Worm (Caenorhabditis elegans): Measurements from ENCODE around the gene F58D12.3.

The F58D12.3 gene

DNA sequence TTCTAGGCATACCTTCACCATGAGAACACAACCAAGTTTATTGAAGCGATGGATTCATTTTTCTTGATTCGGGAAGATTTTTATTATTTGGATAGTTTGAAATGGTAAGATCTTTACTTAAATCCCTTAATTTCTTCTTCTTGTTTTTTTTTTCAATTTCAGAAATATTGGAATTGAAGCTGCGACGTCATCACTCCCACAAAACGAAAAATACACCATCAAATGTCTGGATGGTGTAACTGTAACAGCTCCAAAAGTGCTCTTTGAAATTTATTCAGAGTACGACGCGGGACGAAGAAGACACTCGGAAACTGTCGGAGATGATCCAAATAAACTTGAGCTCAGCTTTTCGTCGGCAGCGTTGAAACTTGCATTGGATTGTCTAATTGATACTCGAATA, 6.8 kb downstream of the F58D12.3 start, which contains the start of gene D1086.21:
TSS of gene D1086.21 (plus strand) at position 301 of the 400 bp plus-strand sequence.
- TF ChIP-seq dve-1 (tag; optimal IDR thresholded peaks at IDR 0.05; ENCODE audit: insufficient read depth), result no peak
- TF ChIP-seq nhr-76 (tag; optimal IDR thresholded peaks at IDR 0.05), result no peak
- no peak for TF ChIP-seq ceh-32 (tag; optimal IDR thresholded peaks at IDR 0.05; ENCODE audit: poor library complexity)
- TF ChIP-seq pqm-1 (tag; optimal IDR thresholded peaks at IDR 0.05), result no peak
- TF ChIP-seq nhr-42 (GFP tag; IDR thresholded peaks at IDR 0.05), result no peak
- TF ChIP-seq lin-15B (tag; optimal IDR thresholded peaks at IDR 0.05), result no peak
- TF ChIP-seq hif-1 (tag; optimal IDR thresholded peaks at IDR 0.05), result no peak
- no peak for TF ChIP-seq cey-2 (tag; optimal IDR thresholded peaks at IDR 0.05; ENCODE audit: borderline replicate concordance, insufficient read depth)
- TF ChIP-seq nhr-41 (GFP tag; IDR thresholded peaks at IDR 0.05), result no peak
- TF ChIP-seq egl-43 (GFP tag; IDR thresholded peaks at IDR 0.05), result no peak
- no peak for TF ChIP-seq F37D6.2 (tag; optimal IDR thresholded peaks at IDR 0.05)
- TF ChIP-seq nhr-237 (tag; optimal IDR thresholded peaks at IDR 0.05), result no peak
- TF ChIP-seq egl-27 (tag; optimal IDR thresholded peaks at IDR 0.05), result no peak
- no peak for TF ChIP-seq ctbp-1 (GFP tag; IDR thresholded peaks at IDR 0.05)
- no peak for TF ChIP-seq dmd-8 (GFP tag; IDR thresholded peaks at IDR 0.05)
- TF ChIP-seq jun-1 (tag; optimal IDR thresholded peaks at IDR 0.05), result no peak
- TF ChIP-seq fos-1 (tag; optimal IDR thresholded peaks at IDR 0.05), result no peak
- no peak for TF ChIP-seq ceh-20 (GFP tag; IDR thresholded peaks at IDR 0.05)
- TF ChIP-seq nhr-77 (tag; optimal IDR thresholded peaks at IDR 0.05), result no peak

ce11 chrV:14067816-14068296, 10.2 kb downstream of the F58D12.3 start, which contains the start of gene D1086.17:
TSS of gene D1086.17 (plus strand) at chrV:14067866.
- TF ChIP-seq Y105C5A.15 (GFP tag; IDR thresholded peaks at IDR 0.05), result no peak
- no peak for TF ChIP-seq lin-1 (GFP tag; IDR thresholded peaks at IDR 0.05)
- no peak for TF ChIP-seq nhr-48 (tag; optimal IDR thresholded peaks at IDR 0.05)
- peak; percentile 92 for TF ChIP-seq aha-1 (tag)

- TF ChIP-seq hlh-30 (tag; optimal IDR thresholded peaks at IDR 0.05; ENCODE audit: insufficient read depth) (no peak), unc-62 (GFP tag; optimal IDR thresholded peaks at IDR 0.05 in 1 of 2) (peak in 1 of 2 experiments; percentile 90), unc-62 (tag; optimal IDR thresholded peaks at IDR 0.05) (no peak)
These were observed 12.3 kb downstream of the F58D12.3 start for ce11 chrV:14069899-14070298.

- TF ChIP-seq D1046.2 (GFP tag; IDR thresholded peaks at IDR 0.05), result no peak
- no peak for TF ChIP-seq zip-11 (GFP tag; IDR thresholded peaks at IDR 0.05)
- no peak for TF ChIP-seq daf-12 (tag; optimal IDR thresholded peaks at IDR 0.05)
- no peak for TF ChIP-seq T20F7.1 (GFP tag; optimal IDR thresholded peaks at IDR 0.05)
- no peak for TF ChIP-seq ceh-20 (GFP tag; IDR thresholded peaks at IDR 0.05)
- TF ChIP-seq pqm-1 (tag; optimal IDR thresholded peaks at IDR 0.05), result no peak
- TF ChIP-seq zfp-2 (tag; optimal IDR thresholded peaks at IDR 0.05), result no peak
- no peak for TF ChIP-seq duxl-1 (tag; optimal IDR thresholded peaks at IDR 0.05; ENCODE audit: poor library complexity)
- no peak for TF ChIP-seq dmd-8 (GFP tag; IDR thresholded peaks at IDR 0.05)
- TF ChIP-seq lsy-2 (tag; optimal IDR thresholded peaks at IDR 0.05), result no peak
- no peak for TF ChIP-seq nhr-11 (tag; optimal IDR thresholded peaks at IDR 0.05)
- no peak for TF ChIP-seq F10B5.3 (tag; optimal IDR thresholded peaks at IDR 0.05)
- no peak for TF ChIP-seq nhr-48 (tag; optimal IDR thresholded peaks at IDR 0.05)
These were observed 16.5 kb downstream of the F58D12.3 start, which contains the start of gene D1086.11 for ce11 chrV:14074160-14074559. TSS of gene D1086.11 (plus strand) at chrV:14074460.

DNA sequence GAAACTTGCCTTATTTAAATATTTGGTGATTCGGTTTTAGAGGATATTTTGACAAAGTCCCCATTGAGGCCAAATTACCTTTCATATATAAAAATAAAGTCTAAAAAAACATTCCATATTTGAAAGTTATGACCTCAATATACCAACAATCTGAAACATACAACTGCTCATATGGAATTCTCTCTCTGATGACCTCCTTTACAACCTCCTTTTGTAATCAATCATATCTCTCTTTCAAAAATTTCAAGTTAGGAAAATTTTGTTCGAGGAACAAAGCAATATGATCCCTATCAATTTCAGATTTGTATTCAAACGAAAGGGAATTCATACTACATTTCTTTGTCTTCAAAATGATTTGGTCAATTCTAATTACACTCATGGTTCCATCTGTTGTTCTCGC, 21.9 kb downstream of the F58D12.3 start, which contains the start of gene D1086.6:
TSS of gene D1086.6 (plus strand) at position 301 of the 400 bp plus-strand sequence.
- no peak for TF ChIP-seq dve-1 (tag; optimal IDR thresholded peaks at IDR 0.05; ENCODE audit: insufficient read depth)
- TF ChIP-seq pha-4 (GFP tag; IDR thresholded peaks at IDR 0.05), result no peak
- TF ChIP-seq pha-4 (tag; optimal IDR thresholded peaks at IDR 0.05), result no peak
- TF ChIP-seq hlh-30 (tag; optimal IDR thresholded peaks at IDR 0.05; ENCODE audit: insufficient read depth), result no peak
- TF ChIP-seq daf-19 (GFP tag; conservative IDR thresholded peaks at IDR 0.05), result no peak
- TF ChIP-seq D1046.2 (GFP tag; IDR thresholded peaks at IDR 0.05), result no peak
- TF ChIP-seq aly-2 (tag; optimal IDR thresholded peaks at IDR 0.05), result no peak
- TF ChIP-seq ces-1 (GFP tag; optimal IDR thresholded peaks at IDR 0.05), result no peak
- TF ChIP-seq hif-1 (tag; optimal IDR thresholded peaks at IDR 0.05), result no peak
- no peak for TF ChIP-seq ama-1 (optimal IDR thresholded peaks at IDR 0.05)
